Fruit fly (Drosophila melanogaster) whole organism, embryonic: ENCODE data around the gene CG17109.
A peak's percentile ranks its signal among the peaks of the same experiment; 100 is the strongest.

Experiments
- Atf6 ChIP-seq: fragments of 200-800 bp; sonication (Bioruptor generic); IDR thresholded peaks from 2 replicates; pipeline ENCODE4 v1.3.6; 2022; ENCODE audit warnings: missing biosample characterization, missing genetic modification characterization
- CG10209 ChIP-seq: fragments of 200-800 bp; sonication (Bioruptor generic); optimal IDR thresholded peaks from 3 replicates; lab custom pipeline; 2017; ENCODE audit warnings: missing biosample characterization, mild to moderate bottlenecking, missing genetic modification characterization, missing genetic modification reagents
- CG10431 ChIP-seq: fragments of 200-800 bp; sonication (Bioruptor generic); optimal IDR thresholded peaks from 3 replicates; lab custom pipeline; 2018; ENCODE audit warnings: missing biosample characterization, mild to moderate bottlenecking, missing genetic modification characterization
- CG11247 ChIP-seq: fragments of 200-800 bp; sonication (Bioruptor generic); IDR thresholded peaks from 2 replicates; pipeline ENCODE4 v1.3.6; 2022; ENCODE audit warnings: missing biosample characterization, missing genetic modification characterization
- CG11456 ChIP-seq: fragments of 200-800 bp; sonication (Bioruptor generic); IDR thresholded peaks from 3 replicates; pipeline ENCODE4 v1.3.6; 2022; ENCODE audit warnings: missing biosample characterization, missing genetic modification characterization
- CG12155 ChIP-seq: fragments of 200-800 bp; sonication (Bioruptor generic); optimal IDR thresholded peaks from 3 replicates; lab custom pipeline; 2016; ENCODE audit warnings: missing biosample characterization, missing genetic modification characterization
- CG12219 ChIP-seq: fragments of 200-800 bp; sonication (Bioruptor generic); optimal IDR thresholded peaks from 3 replicates; lab custom pipeline; 2018; ENCODE audit warnings: missing biosample characterization, mild to moderate bottlenecking, missing genetic modification characterization
- CG12659 ChIP-seq: fragments of 200-800 bp; sonication (Bioruptor generic); optimal IDR thresholded peaks from 3 replicates; lab custom pipeline; 2017; ENCODE audit warnings: mild to moderate bottlenecking, missing biosample characterization, missing genetic modification reagents, missing genetic modification characterization
- CG13287 ChIP-seq: fragments of 200-800 bp; sonication (Bioruptor generic); IDR thresholded peaks from 2 replicates; pipeline ENCODE4 v1.3.6; 2022; ENCODE audit warnings: missing biosample characterization, missing genetic modification characterization; ENCODE audit not compliant: partially characterized antibody
- CG13296 ChIP-seq: fragments of 200-800 bp; sonication (Bioruptor generic); optimal IDR thresholded peaks from 3 replicates; lab custom pipeline; 2018; ENCODE audit warnings: missing biosample characterization, mild to moderate bottlenecking, missing genetic modification characterization
- CG13894 ChIP-seq: fragments of 200-800 bp; sonication (Bioruptor generic); optimal IDR thresholded peaks from 3 replicates; lab custom pipeline; 2018; ENCODE audit warnings: missing biosample characterization, mild to moderate bottlenecking, missing genetic modification characterization, moderate library complexity
- CG14441 ChIP-seq: fragments of 200-800 bp; sonication (Bioruptor generic); IDR thresholded peaks from 2 replicates; pipeline ENCODE4 v1.3.6; 2022; ENCODE audit warnings: missing biosample characterization, missing genetic modification characterization
- CG15479 ChIP-seq: fragments of 200-800 bp; sonication (Bioruptor generic); optimal IDR thresholded peaks from 3 replicates; lab custom pipeline; 2019; ENCODE audit warnings: missing biosample characterization, mild to moderate bottlenecking, missing genetic modification characterization, moderate library complexity
- CG1832 ChIP-seq: fragments of 200-800 bp; sonication (Bioruptor generic); optimal IDR thresholded peaks from 2 replicates; lab custom pipeline; 2017; ENCODE audit warnings: missing biosample characterization, mild to moderate bottlenecking, missing genetic modification characterization, inconsistent platforms
- CG2116 ChIP-seq: fragments of 200-800 bp; sonication (Bioruptor generic); optimal IDR thresholded peaks from 3 replicates; lab custom pipeline; 2018; ENCODE audit warnings: missing biosample characterization, mild to moderate bottlenecking, missing genetic modification characterization
- CG2678 ChIP-seq: fragments of 200-800 bp; sonication (Bioruptor generic); optimal IDR thresholded peaks from 3 replicates; lab custom pipeline; 2019; ENCODE audit warnings: missing biosample characterization, mild to moderate bottlenecking, missing genetic modification characterization, moderate library complexity
- CG2712 ChIP-seq: fragments of 200-800 bp; optimal IDR thresholded peaks from 3 replicates; lab custom pipeline; 2019; ENCODE audit warnings: missing biosample characterization, mild to moderate bottlenecking, missing genetic modification characterization, moderate library complexity
- CG32532 ChIP-seq: fragments of 200-800 bp; sonication (Bioruptor generic); IDR thresholded peaks from 2 replicates; pipeline ENCODE4 v1.3.6; 2022; ENCODE audit warnings: missing biosample characterization, missing genetic modification characterization
- CG32772 ChIP-seq: fragments of 200-800 bp; sonication (Bioruptor generic); IDR thresholded peaks from 2 replicates; pipeline ENCODE4 v1.3.6; 2022; ENCODE audit warnings: missing biosample characterization, missing genetic modification characterization
- CG3838 ChIP-seq: fragments of 200-800 bp; sonication (Bioruptor generic); optimal IDR thresholded peaks from 3 replicates; lab custom pipeline; 2016; ENCODE audit warnings: missing biosample characterization, missing genetic modification characterization
- CG4707 ChIP-seq: fragments of 200-800 bp; sonication (Bioruptor generic); optimal IDR thresholded peaks from 2 replicates; lab custom pipeline; 2018; ENCODE audit warnings: missing biosample characterization, mild to moderate bottlenecking, missing genetic modification characterization, moderate library complexity
- CG4820 ChIP-seq: fragments of 200-800 bp; sonication (Bioruptor generic); optimal IDR thresholded peaks from 3 replicates; lab custom pipeline; 2016; ENCODE audit warnings: missing biosample characterization, missing genetic modification characterization
- CG5245 ChIP-seq: fragments of 200-800 bp; sonication (Bioruptor generic); optimal IDR thresholded peaks from 3 replicates; lab custom pipeline; 2016; ENCODE audit warnings: missing biosample characterization, missing genetic modification characterization
- CG7963 ChIP-seq: fragments of 200-800 bp; sonication (Bioruptor generic); IDR thresholded peaks from 3 replicates; pipeline ENCODE4 v1.3.6; 2022; ENCODE audit warnings: missing biosample characterization, missing genetic modification characterization; ENCODE audit not compliant: partially characterized antibody
- CG8478 ChIP-seq: fragments of >200 bp; optimal IDR thresholded peaks from 2 replicates; lab custom pipeline; 2018
- CG9797 ChIP-seq: fragments of 200-800 bp; sonication (Bioruptor generic); optimal IDR thresholded peaks from 3 replicates; lab custom pipeline; 2018; ENCODE audit warnings: missing biosample characterization, mild to moderate bottlenecking, missing genetic modification characterization
- E2f1 ChIP-seq: fragments of 200-800 bp; sonication (Bioruptor generic); IDR thresholded peaks from 2 replicates; pipeline ENCODE4 v1.3.6; 2022; ENCODE audit warnings: missing biosample characterization, missing genetic modification characterization
- ERR ChIP-seq: fragments of 200-800 bp; sonication (Bioruptor generic); optimal IDR thresholded peaks from 2 replicates; lab custom pipeline; 2016; ENCODE audit warnings: missing biosample characterization, missing genetic modification characterization
- Fer1 ChIP-seq: fragments of 200-800 bp; sonication (Bioruptor generic); optimal IDR thresholded peaks from 2 replicates; lab custom pipeline; 2017; ENCODE audit warnings: missing biosample characterization, mild to moderate bottlenecking, missing genetic modification characterization
- H2.0 ChIP-seq: fragments of 200-800 bp; sonication (Bioruptor generic); IDR thresholded peaks from 2 replicates; pipeline ENCODE4 v1.3.6; 2022; ENCODE audit warnings: missing biosample characterization, missing genetic modification characterization
- HLH54F ChIP-seq: fragments of 200-800 bp; sonication (Bioruptor generic); optimal IDR thresholded peaks from 3 replicates; lab custom pipeline; 2016; ENCODE audit warnings: missing biosample characterization, missing genetic modification characterization
- Hmr ChIP-seq: fragments of 200-800 bp; sonication (Bioruptor generic); optimal IDR thresholded peaks from 3 replicates; lab custom pipeline; 2017; ENCODE audit warnings: mild to moderate bottlenecking, missing biosample characterization, missing genetic modification reagents, missing genetic modification characterization
- Hr3 ChIP-seq: fragments of 200-800 bp; sonication (Bioruptor generic); optimal IDR thresholded peaks from 3 replicates; lab custom pipeline; 2016; ENCODE audit warnings: missing biosample characterization, missing genetic modification characterization
- Hsf ChIP-seq: fragments of 200-800 bp; sonication (Bioruptor generic); optimal IDR thresholded peaks from 3 replicates; lab custom pipeline; 2016; ENCODE audit warnings: missing biosample characterization, missing genetic modification characterization
- Oli ChIP-seq: fragments of 200-800 bp; sonication (Bioruptor generic); optimal IDR thresholded peaks from 2 replicates; lab custom pipeline; 2018; ENCODE audit warnings: missing biosample characterization, mild to moderate bottlenecking, missing genetic modification characterization, moderate library complexity
- bbx ChIP-seq: fragments of 200-800 bp; sonication (Bioruptor generic); IDR thresholded peaks from 2 replicates; pipeline ENCODE4 v1.3.6; 2022; ENCODE audit warnings: missing biosample characterization, missing genetic modification characterization; ENCODE audit not compliant: partially characterized antibody
- bcd ChIP-seq: fragments of 200-800 bp; sonication (Bioruptor generic); optimal IDR thresholded peaks from 2 replicates; lab custom pipeline; 2017; ENCODE audit warnings: missing biosample characterization, mild to moderate bottlenecking, missing genetic modification characterization
- cwo ChIP-seq: fragments of 200-800 bp; sonication (Bioruptor generic); optimal IDR thresholded peaks from 3 replicates; lab custom pipeline; 2017; ENCODE audit warnings: missing biosample characterization, missing genetic modification characterization, mild to moderate bottlenecking, moderate library complexity, missing genetic modification reagents
- dmrt99B ChIP-seq: fragments of 200-800 bp; sonication (Bioruptor generic); optimal IDR thresholded peaks from 2 replicates; lab custom pipeline; 2018; ENCODE audit warnings: missing biosample characterization, mild to moderate bottlenecking, missing genetic modification characterization, moderate library complexity
- emc ChIP-seq: fragments of 200-800 bp; sonication (Bioruptor generic); optimal IDR thresholded peaks from 2 replicates; lab custom pipeline; 2016; ENCODE audit warnings: missing biosample characterization, missing genetic modification characterization
- grau ChIP-seq: fragments of 200-800 bp; optimal IDR thresholded peaks from 3 replicates; lab custom pipeline; 2019; ENCODE audit warnings: missing biosample characterization, mild to moderate bottlenecking, missing genetic modification characterization, moderate library complexity
- lbe ChIP-seq: fragments of 200-800 bp; sonication (Bioruptor generic); optimal IDR thresholded peaks from 2 replicates; lab custom pipeline; 2016; ENCODE audit warnings: missing biosample characterization, mild to moderate bottlenecking, missing genetic modification characterization
- lov ChIP-seq, 2 experiments: fragments of 200-800 bp in 1 of 2; fragments of >200 bp in 1 of 2; sonication (Bioruptor generic) in 1 of 2; IDR thresholded peaks in 1 of 2; optimal IDR thresholded peaks in 1 of 2; 2 replicates in 1 of 2; 3 replicates in 1 of 2; pipeline versions ENCODE4 v1.3.6 to Lab custom; 2017 to 2022; ENCODE audit warnings: missing biosample characterization in 1 of 2, missing genetic modification characterization in 1 of 2
- luna ChIP-seq: fragments of 200-800 bp; sonication (Bioruptor generic); optimal IDR thresholded peaks from 2 replicates; lab custom pipeline; 2016; ENCODE audit warnings: missing biosample characterization, missing genetic modification characterization
- rib ChIP-seq: fragments of 200-800 bp; sonication (Bioruptor generic); IDR thresholded peaks from 2 replicates; pipeline ENCODE4 v1.3.6; 2022; ENCODE audit warnings: missing biosample characterization, missing genetic modification characterization
- run ChIP-seq: fragments of 200-800 bp; sonication (Bioruptor generic); optimal IDR thresholded peaks from 3 replicates; lab custom pipeline; 2018; ENCODE audit warnings: missing biosample characterization, mild to moderate bottlenecking, missing genetic modification characterization
- scrt ChIP-seq: fragments of 200-800 bp; sonication (Bioruptor generic); optimal IDR thresholded peaks from 2 replicates; lab custom pipeline; 2018; ENCODE audit warnings: missing biosample characterization, mild to moderate bottlenecking, missing genetic modification characterization, moderate library complexity
- slp2 ChIP-seq: fragments of 200-800 bp; sonication (Bioruptor generic); optimal IDR thresholded peaks from 2 replicates; lab custom pipeline; 2016; ENCODE audit warnings: missing biosample characterization, missing genetic modification characterization
- sr ChIP-seq: fragments of 200-800 bp; sonication (Bioruptor generic); IDR thresholded peaks from 3 replicates; pipeline ENCODE4 v1.3.6; 2022; ENCODE audit warnings: missing biosample characterization, missing genetic modification characterization
- tap ChIP-seq: fragments of 200-800 bp; optimal IDR thresholded peaks from 3 replicates; lab custom pipeline; 2019; ENCODE audit warnings: missing biosample characterization, mild to moderate bottlenecking, missing genetic modification characterization, moderate library complexity
- trem ChIP-seq: fragments of 200-800 bp; optimal IDR thresholded peaks from 3 replicates; lab custom pipeline; 2019; ENCODE audit warnings: missing biosample characterization, mild to moderate bottlenecking, missing genetic modification characterization, moderate library complexity

CG17109 gene

DNA sequence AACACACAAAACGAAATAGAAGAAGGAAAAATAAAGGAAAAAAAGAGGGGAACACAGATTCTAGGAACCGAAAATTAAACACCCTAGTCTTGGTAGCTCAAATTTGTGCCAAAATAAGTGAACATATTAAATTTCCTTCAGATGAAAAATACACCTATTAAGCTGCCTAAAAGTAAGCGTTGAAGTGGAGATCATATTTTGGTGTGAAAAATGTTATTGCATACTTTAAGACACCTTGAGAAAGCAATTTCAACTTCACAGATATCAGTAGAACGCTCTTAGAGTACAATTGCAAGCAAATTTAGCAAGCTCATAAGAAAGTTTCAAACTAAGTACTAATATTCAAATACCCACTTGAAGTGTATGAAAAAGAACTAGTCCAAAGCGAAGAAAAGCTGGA is 15.2 kb downstream of the CG17109 start (continued):
- no peak for TF ChIP-seq Atf6 (GFP tag; lab: Robert Waterston, UW)
- TF ChIP-seq Oli (tag; lab: Kevin White, UChicago), result no peak
- TF ChIP-seq CG15479, result no peak
- TF ChIP-seq sr, result no peak
- no peak for TF ChIP-seq slp2
- TF ChIP-seq CG5245 (GFP tag; lab: Kevin White, UChicago), result no peak
- TF ChIP-seq CG13296 (GFP tag; lab: Kevin White, UChicago), result peak; percentile 1
- peak; percentile 19 for TF ChIP-seq grau
- no peak for TF ChIP-seq CG14441 (GFP tag; lab: Robert Waterston, UW)
- TF ChIP-seq tap (tag; lab: Kevin White, UChicago), result no peak
- no peak for TF ChIP-seq CG12155 (GFP tag; lab: Kevin White, UChicago)
- TF ChIP-seq HLH54F (GFP tag; lab: Kevin White, UChicago), result no peak
- no peak for TF ChIP-seq lov (optimal IDR thresholded peaks at IDR 0.05; lab: Kevin White, UChicago)
- no peak for TF ChIP-seq lov (GFP tag; IDR thresholded peaks at IDR 0.05; lab: Robert Waterston, UW)
- TF ChIP-seq CG3838, result no peak
- no peak for TF ChIP-seq CG7963 (GFP tag; lab: Robert Waterston, UW)
- TF ChIP-seq CG9797 (GFP tag; lab: Kevin White, UChicago), result no peak
- no peak for TF ChIP-seq CG2712
- no peak for TF ChIP-seq CG11247 (GFP tag; lab: Robert Waterston, UW)
- no peak for TF ChIP-seq CG4820 (GFP tag; lab: Kevin White, UChicago)
- no peak for TF ChIP-seq CG12219
- TF ChIP-seq trem (tag; lab: Kevin White, UChicago), result no peak
- TF ChIP-seq scrt, result peak; percentile 6
- TF ChIP-seq CG4707 (GFP tag; lab: Kevin White, UChicago), result no peak
- peak; percentile 56 for TF ChIP-seq CG2678 (tag; lab: Kevin White, UChicago)
- no peak for TF ChIP-seq ERR (GFP tag; lab: Kevin White, UChicago)
- TF ChIP-seq CG1832 (GFP tag; lab: Kevin White, UChicago), result no peak
- TF ChIP-seq dmrt99B, result peak; percentile 29
- TF ChIP-seq Hr3 (GFP tag; lab: Kevin White, UChicago), result no peak
- no peak for TF ChIP-seq Hsf (GFP tag; lab: Kevin White, UChicago)
- no peak for TF ChIP-seq emc (GFP tag; lab: Kevin White, UChicago)
- no peak for TF ChIP-seq CG8478 (lab: Kevin White, UChicago)
- TF ChIP-seq rib, result no peak
- no peak for TF ChIP-seq CG13287 (GFP tag; lab: Robert Waterston, UW)
- no peak for TF ChIP-seq CG11456 (GFP tag; lab: Robert Waterston, UW)
- peak; percentile 30 for TF ChIP-seq bcd (GFP tag; lab: Kevin White, UChicago)
- TF ChIP-seq CG12659 (GFP tag; lab: Kevin White, UChicago), result peak; percentile 2
- peak; percentile 8 for TF ChIP-seq cwo
- TF ChIP-seq H2.0 (GFP tag; lab: Robert Waterston, UW), result no peak
- TF ChIP-seq CG10209, result no peak
- TF ChIP-seq CG13894 (tag; lab: Kevin White, UChicago), result no peak
- TF ChIP-seq Fer1 (GFP tag; lab: Kevin White, UChicago), result peak; percentile 40
- peak; percentile 27 for TF ChIP-seq Hmr (GFP tag; lab: Kevin White, UChicago)
- no peak for TF ChIP-seq CG2116
- TF ChIP-seq bbx (GFP tag; lab: Robert Waterston, UW), result no peak
- TF ChIP-seq E2f1 (GFP tag; lab: Robert Waterston, UW), result no peak
- no peak for TF ChIP-seq CG32772 (GFP tag; lab: Robert Waterston, UW)
- TF ChIP-seq lbe (GFP tag; lab: Kevin White, UChicago), result no peak
- TF ChIP-seq CG10431, result no peak
- TF ChIP-seq luna (GFP tag; lab: Kevin White, UChicago), result no peak
- TF ChIP-seq CG32532 (GFP tag; lab: Robert Waterston, UW), result no peak
- no peak for TF ChIP-seq run (tag; lab: Kevin White, UChicago)
